Fruit fly (Drosophila melanogaster) whole organism, wandering third instar larva: ENCODE results near the gene CG6696.

Experiments
- GATAd ChIP-seq: sonication (Bioruptor generic); optimal IDR thresholded peaks from 2 replicates; lab custom pipeline; 2016; ENCODE audit warnings: missing biosample characterization, missing genetic modification characterization
- Hnf4 ChIP-seq: fragments of 200-800 bp; sonication (Bioruptor generic); optimal IDR thresholded peaks from 2 replicates; lab custom pipeline; 2016; ENCODE audit warnings: missing biosample characterization, mild to moderate bottlenecking, missing genetic modification characterization
- Hr78 ChIP-seq: fragments of >200 bp; optimal IDR thresholded peaks from 2 replicates; lab custom pipeline; 2017; ENCODE audit warnings: missing biosample characterization, missing genetic modification characterization
- dsf ChIP-seq: sonication (Bioruptor generic); optimal IDR thresholded peaks from 2 replicates; lab custom pipeline; 2016; ENCODE audit warnings: missing biosample characterization, missing genetic modification characterization, borderline replicate concordance
- rgr ChIP-seq: fragments of 200-800 bp; sonication (Bioruptor generic); optimal IDR thresholded peaks from 3 replicates; lab custom pipeline; 2016; ENCODE audit warnings: missing biosample characterization, mild to moderate bottlenecking, missing genetic modification characterization
- usp ChIP-seq: fragments of >200 bp; optimal IDR thresholded peaks from 2 replicates; lab custom pipeline; 2017; ENCODE audit warnings: missing biosample characterization, missing genetic modification characterization

dm6 chrX:18675702-18676101 is 13.7 kb upstream of the CG6696 start:
- TF ChIP-seq rgr (no peak), Hr78 (no peak), usp (GFP tag; lab: Kevin White, UChicago) (no peak), GATAd (GFP tag; lab: Kevin White, UChicago) (no peak), dsf (GFP tag; lab: Kevin White, UChicago) (no peak), Hnf4 (no peak)
